Fruit fly (Drosophila melanogaster) whole organism, adult: ENCODE measurements around the gene CG5953.

Experiments used
- CG11617 ChIP-seq: fragments of 200-800 bp; sonication (Bioruptor generic); optimal IDR thresholded peaks from 2 replicates; lab custom pipeline; 2017; ENCODE audit warnings: mild to moderate bottlenecking, missing biosample characterization, missing genetic modification reagents, missing genetic modification characterization
- CG12768 ChIP-seq: fragments of 200-800 bp; sonication (Bioruptor generic); optimal IDR thresholded peaks from 2 replicates; lab custom pipeline; 2017; ENCODE audit warnings: missing biosample characterization, missing genetic modification characterization, mild to moderate bottlenecking, moderate library complexity, missing genetic modification reagents
- CG14711 ChIP-seq: fragments of 200-800 bp; sonication (Bioruptor generic); optimal IDR thresholded peaks from 2 replicates; lab custom pipeline; 2018; ENCODE audit warnings: missing biosample characterization, mild to moderate bottlenecking, missing genetic modification characterization, moderate library complexity
- CG1620 ChIP-seq: fragments of 200-800 bp; sonication (Bioruptor generic); optimal IDR thresholded peaks from 2 replicates; lab custom pipeline; 2016; ENCODE audit warnings: missing biosample characterization, missing genetic modification characterization
- CG33017 ChIP-seq: fragments of 200-800 bp; sonication (Bioruptor generic); optimal IDR thresholded peaks from 2 replicates; lab custom pipeline; 2018; ENCODE audit warnings: missing biosample characterization, mild to moderate bottlenecking, missing genetic modification characterization, moderate library complexity
- CG5204 ChIP-seq: fragments of 200-800 bp; sonication (Bioruptor generic); optimal IDR thresholded peaks from 2 replicates; lab custom pipeline; 2016; ENCODE audit warnings: missing biosample characterization, missing genetic modification characterization
- CG7045 ChIP-seq: fragments of 200-800 bp; sonication (Bioruptor generic); optimal IDR thresholded peaks from 2 replicates; lab custom pipeline; 2017; ENCODE audit warnings: missing biosample characterization, mild to moderate bottlenecking, missing genetic modification characterization
- CG7101 ChIP-seq: fragments of 200-800 bp; sonication (Bioruptor generic); optimal IDR thresholded peaks from 2 replicates; lab custom pipeline; 2018; ENCODE audit warnings: missing biosample characterization, mild to moderate bottlenecking, missing genetic modification characterization, moderate library complexity
- Clk ChIP-seq: fragments of 200-800 bp; sonication (Bioruptor generic); optimal IDR thresholded peaks from 2 replicates; lab custom pipeline; 2017; ENCODE audit warnings: missing biosample characterization, missing genetic modification characterization
- Crg-1 ChIP-seq: fragments of 200-800 bp; sonication (Bioruptor generic); optimal IDR thresholded peaks from 2 replicates; lab custom pipeline; 2016; ENCODE audit warnings: missing biosample characterization, missing genetic modification characterization
- Hr96 ChIP-seq: fragments of 200-800 bp; sonication (Bioruptor generic); optimal IDR thresholded peaks from 2 replicates; lab custom pipeline; 2016; ENCODE audit warnings: missing biosample characterization, missing genetic modification characterization
- Mnt ChIP-seq: fragments of 200-800 bp; sonication (Bioruptor generic); optimal IDR thresholded peaks from 2 replicates; lab custom pipeline; 2016; ENCODE audit warnings: missing biosample characterization, mild to moderate bottlenecking, missing genetic modification characterization
- bab1 ChIP-seq: fragments of 200-800 bp; sonication (Bioruptor generic); optimal IDR thresholded peaks from 3 replicates; lab custom pipeline; 2019; ENCODE audit warnings: missing biosample characterization, mild to moderate bottlenecking, missing genetic modification characterization, moderate library complexity
- cic ChIP-seq: fragments of 200-800 bp; sonication (Bioruptor generic); optimal IDR thresholded peaks from 2 replicates; lab custom pipeline; 2017; ENCODE audit warnings: missing biosample characterization, mild to moderate bottlenecking, missing genetic modification characterization, moderate library complexity
- cnc ChIP-seq, 2 experiments: fragments of >200 bp; optimal IDR thresholded peaks; 2 replicates each; lab custom pipeline; 2017
- kay ChIP-seq: fragments of 200-800 bp; sonication (Bioruptor generic); peaks from one replicate; lab custom pipeline; 2016; ENCODE audit warnings: missing biosample characterization, missing genetic modification characterization, borderline replicate concordance
- ovo ChIP-seq: fragments of 200-800 bp; sonication (Bioruptor generic); optimal IDR thresholded peaks from 2 replicates; lab custom pipeline; 2016; ENCODE audit warnings: missing biosample characterization, missing genetic modification characterization
- pad ChIP-seq: fragments of 200-800 bp; sonication (Bioruptor generic); optimal IDR thresholded peaks from 3 replicates; lab custom pipeline; 2017; ENCODE audit warnings: missing biosample characterization, missing genetic modification characterization, mild to moderate bottlenecking, moderate library complexity, missing genetic modification reagents
- tj ChIP-seq: fragments of 200-800 bp; sonication (Bioruptor generic); optimal IDR thresholded peaks from 3 replicates; lab custom pipeline; 2017; ENCODE audit warnings: missing biosample characterization, mild to moderate bottlenecking, missing genetic modification characterization, moderate library complexity
- toe ChIP-seq: fragments of 200-800 bp; sonication (Bioruptor generic); optimal IDR thresholded peaks from 2 replicates; lab custom pipeline; 2016; ENCODE audit warnings: missing biosample characterization, missing genetic modification characterization

CG5953 gene

DNA sequence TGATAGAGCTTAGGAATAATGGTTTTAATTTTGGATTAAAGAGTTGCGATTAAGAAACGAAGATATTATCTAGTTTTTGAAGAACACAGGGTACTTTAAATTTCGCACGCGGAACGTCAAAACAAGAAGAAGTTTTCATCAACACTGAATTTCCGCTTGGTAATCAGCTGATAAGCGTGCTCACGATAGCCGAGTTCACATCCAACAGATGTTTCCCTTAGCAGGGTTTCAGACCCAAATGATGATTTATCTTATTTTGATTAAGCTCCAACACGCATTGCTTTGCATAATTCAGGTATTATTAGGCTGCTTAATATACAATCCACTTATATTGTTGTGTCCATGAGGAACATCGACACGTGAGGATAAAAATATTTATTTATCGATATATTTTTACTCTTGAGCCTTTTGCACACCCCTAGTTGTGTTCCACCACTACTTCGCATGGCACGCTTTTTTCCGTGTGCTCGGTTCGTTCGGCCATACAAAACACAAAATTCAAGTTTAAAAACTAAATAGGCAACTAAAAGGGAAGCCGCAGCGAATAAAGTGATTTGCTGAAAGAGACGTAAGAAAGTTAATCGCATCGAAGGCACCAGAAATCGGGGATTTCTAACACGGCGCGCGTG is 41.4 kb downstream of the CG5953 start, which contains the start of gene Tpr2:
TSS of gene Tpr2 (plus strand) at position 418 of the 629 bp plus-strand sequence.
- TF ChIP-seq kay (GFP tag; lab: Kevin White, UChicago) (no peak), CG11617 (peak; percentile 68), CG14711 (tag; lab: Kevin White, UChicago) (peak; percentile 21), CG7101 (tag; lab: Kevin White, UChicago) (peak; percentile 63), CG12768 (GFP tag; lab: Kevin White, UChicago) (peak; percentile 0), toe (GFP tag; lab: Kevin White, UChicago) (peak; percentile 71), CG5204 (GFP tag; lab: Kevin White, UChicago) (peak; percentile 78), ovo (GFP tag; lab: Kevin White, UChicago) (peak; percentile 0), CG7045 (GFP tag; lab: Kevin White, UChicago) (no peak), Mnt (GFP tag; lab: Kevin White, UChicago) (peak; percentile 93), cnc (optimal IDR thresholded peaks at IDR 0.05; lab: Kevin White, UChicago) (no peak), pad (GFP tag; lab: Kevin White, UChicago) (no peak), Crg-1 (GFP tag; lab: Kevin White, UChicago) (peak; percentile 39), CG1620 (GFP tag; lab: Kevin White, UChicago) (peak; percentile 82), bab1 (GFP tag; lab: Kevin White, UChicago) (peak; percentile 66), Hr96 (peak; percentile 35), CG33017 (peak; percentile 53), cic (GFP tag; lab: Kevin White, UChicago) (no peak), tj (GFP tag; lab: Kevin White, UChicago) (peak; percentile 40), Clk (GFP tag; lab: Kevin White, UChicago) (no peak)

DNA sequence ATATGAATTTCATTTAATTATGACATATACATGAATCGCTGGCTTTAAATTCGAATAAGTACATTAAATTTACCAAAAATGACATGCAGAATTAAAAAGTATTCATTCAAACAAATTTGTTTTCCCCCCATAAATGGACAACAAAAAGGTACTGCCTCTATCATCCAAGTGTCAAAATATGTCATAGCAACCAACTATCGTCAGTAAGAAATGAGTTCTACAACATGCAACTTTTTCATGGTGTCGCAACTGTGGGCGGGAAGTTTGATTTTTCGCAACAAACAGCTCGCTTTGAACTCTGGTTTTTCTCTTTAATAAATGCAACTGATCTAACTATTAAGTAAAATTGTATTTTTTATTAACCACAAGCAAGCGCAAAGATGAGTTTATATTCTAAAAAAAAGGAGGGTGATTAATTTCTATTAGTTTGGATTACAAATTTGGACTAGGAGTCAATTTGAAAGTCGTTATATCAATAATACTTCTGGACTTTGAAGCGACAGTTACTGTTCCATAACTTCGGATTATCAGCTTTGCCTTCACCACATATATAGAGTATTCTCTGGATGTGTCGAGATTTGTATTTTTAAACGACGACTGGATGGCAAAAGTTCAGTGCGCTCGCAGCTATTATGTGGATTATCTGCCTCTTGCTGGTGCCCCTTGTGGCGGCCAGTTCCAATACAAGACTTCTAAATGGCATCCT is 45.0 kb downstream of the CG5953 start, which contains the start of gene Nepl8:
TSS of gene Nepl8 (plus strand) at position 578 of the 706 bp plus-strand sequence.
- TF ChIP-seq CG5204 (GFP tag; lab: Kevin White, UChicago), result no peak
- peak; percentile 11 for TF ChIP-seq CG1620 (GFP tag; lab: Kevin White, UChicago)
- TF ChIP-seq cic (GFP tag; lab: Kevin White, UChicago), result no peak
- TF ChIP-seq Crg-1 (GFP tag; lab: Kevin White, UChicago), result peak; percentile 30
- TF ChIP-seq tj (GFP tag; lab: Kevin White, UChicago), result no peak
- no peak for TF ChIP-seq toe (GFP tag; lab: Kevin White, UChicago)
- peak; percentile 23 for TF ChIP-seq CG7101 (tag; lab: Kevin White, UChicago)
- peak; percentile 50 for TF ChIP-seq bab1 (GFP tag; lab: Kevin White, UChicago)
- TF ChIP-seq CG11617, result no peak

DNA sequence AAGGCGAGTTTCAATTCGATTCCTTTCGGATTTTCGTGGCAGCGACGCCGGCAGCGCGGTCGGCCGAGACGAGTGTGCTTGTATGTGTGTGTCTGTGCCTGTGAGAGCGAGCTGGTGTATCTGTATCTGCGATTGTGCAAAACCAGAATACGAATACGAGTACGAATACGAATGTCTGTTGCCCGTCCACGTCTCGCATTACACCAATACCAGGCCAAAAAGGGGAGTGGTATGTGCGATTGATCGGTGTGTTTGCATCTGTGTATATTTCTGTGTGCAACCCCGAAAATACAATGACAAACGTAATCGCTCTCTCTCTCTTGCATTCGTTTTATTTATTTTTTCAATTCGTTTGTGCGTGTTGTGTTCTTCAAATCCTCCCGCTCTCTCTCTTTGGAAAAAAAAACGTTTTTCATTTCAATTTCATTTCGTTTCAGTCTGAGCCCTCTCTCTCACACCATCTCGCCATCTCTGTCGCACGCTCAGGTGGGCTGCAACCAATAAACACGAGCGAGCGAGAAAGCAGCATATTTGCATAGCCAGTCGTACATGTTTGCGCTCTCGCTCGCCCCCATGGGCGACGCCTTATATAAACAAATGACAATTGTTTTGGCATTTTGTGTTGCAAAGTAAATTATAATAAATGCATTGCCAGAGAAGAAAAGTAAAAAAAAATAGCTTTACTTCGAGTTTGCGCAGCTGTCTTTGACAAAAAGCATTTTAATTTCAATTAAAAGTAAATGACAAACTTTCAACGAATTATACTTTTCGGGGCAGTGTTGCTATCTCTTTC is 46.5 kb downstream of the CG5953 start:
- TF ChIP-seq bab1 (GFP tag; lab: Kevin White, UChicago), result no peak
- TF ChIP-seq tj (GFP tag; lab: Kevin White, UChicago), result no peak
- no peak for TF ChIP-seq CG11617
- peak; percentile 56 for TF ChIP-seq toe (GFP tag; lab: Kevin White, UChicago)
- peak; percentile 35 for TF ChIP-seq Crg-1 (GFP tag; lab: Kevin White, UChicago)
- peak; percentile 4 for TF ChIP-seq Mnt (GFP tag; lab: Kevin White, UChicago)
- TF ChIP-seq CG33017, result no peak
- TF ChIP-seq Hr96, result no peak
- peak; percentile 26 for TF ChIP-seq CG7045 (GFP tag; lab: Kevin White, UChicago)
- peak; percentile 40 for TF ChIP-seq CG5204 (GFP tag; lab: Kevin White, UChicago)
- peak; percentile 69 for TF ChIP-seq pad (GFP tag; lab: Kevin White, UChicago)
- TF ChIP-seq CG12768 (GFP tag; lab: Kevin White, UChicago), result no peak
- no peak for TF ChIP-seq Clk (GFP tag; lab: Kevin White, UChicago)
- TF ChIP-seq cic (GFP tag; lab: Kevin White, UChicago), result peak; percentile 9
- no peak for TF ChIP-seq CG7101 (tag; lab: Kevin White, UChicago)
- peak; percentile 41 for TF ChIP-seq CG1620 (GFP tag; lab: Kevin White, UChicago)

DNA sequence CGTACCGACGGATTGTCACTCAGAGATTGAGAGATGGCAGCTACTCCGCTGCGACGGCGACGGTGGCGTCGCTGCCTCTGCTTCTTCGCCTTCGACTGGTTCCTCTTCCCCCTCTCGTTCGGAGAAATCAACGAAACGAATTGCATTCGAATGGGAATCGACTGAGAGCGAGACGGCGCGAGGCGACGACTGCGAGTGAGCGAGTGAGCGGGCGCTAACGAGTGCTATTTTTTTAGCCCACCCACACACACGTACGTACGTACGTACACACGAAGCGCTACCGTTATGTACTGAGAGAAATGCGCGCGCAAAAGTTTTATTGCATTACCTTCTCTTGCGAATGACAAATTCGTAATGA is 47.1 kb downstream of the CG5953 start, which contains the start of gene dac:
TSS of gene dac (minus strand) at position 356 of the 358 bp plus-strand sequence.
- no peak for TF ChIP-seq CG5204 (GFP tag; lab: Kevin White, UChicago)
- peak; percentile 8 for TF ChIP-seq ovo (GFP tag; lab: Kevin White, UChicago)

DNA sequence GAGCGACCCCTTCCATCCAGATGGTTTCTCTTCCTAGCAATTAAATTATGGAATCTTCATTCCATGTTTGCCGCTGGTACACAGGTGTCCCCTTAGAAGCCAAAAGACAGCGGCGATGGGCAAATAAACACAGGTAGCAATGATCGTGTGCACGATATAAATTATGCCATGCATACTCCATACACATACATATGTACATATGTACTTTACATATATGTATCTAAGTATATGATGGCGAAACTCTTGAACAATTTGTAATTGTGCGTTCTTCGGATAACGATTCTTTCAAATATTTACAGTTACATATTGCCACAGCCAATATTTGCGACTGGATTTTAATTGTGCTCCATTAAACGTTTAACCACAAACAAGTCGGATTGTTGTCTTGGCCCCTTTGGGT is 56.2 kb downstream of the CG5953 start:
- no peak for TF ChIP-seq Clk (GFP tag; lab: Kevin White, UChicago)
- TF ChIP-seq Mnt (GFP tag; lab: Kevin White, UChicago), result no peak
- TF ChIP-seq tj (GFP tag; lab: Kevin White, UChicago), result no peak
- TF ChIP-seq bab1 (GFP tag; lab: Kevin White, UChicago), result no peak
- no peak for TF ChIP-seq ovo (GFP tag; lab: Kevin White, UChicago)
- no peak for TF ChIP-seq cnc (optimal IDR thresholded peaks at IDR 0.05; lab: Kevin White, UChicago)
- TF ChIP-seq kay (GFP tag; lab: Kevin White, UChicago), result no peak
- no peak for TF ChIP-seq CG7101 (tag; lab: Kevin White, UChicago)
- TF ChIP-seq cic (GFP tag; lab: Kevin White, UChicago), result no peak
- TF ChIP-seq CG1620 (GFP tag; lab: Kevin White, UChicago), result no peak
- no peak for TF ChIP-seq CG14711 (tag; lab: Kevin White, UChicago)
- TF ChIP-seq CG33017, result no peak
- TF ChIP-seq Hr96, result no peak
- TF ChIP-seq pad (GFP tag; lab: Kevin White, UChicago), result no peak
- TF ChIP-seq Crg-1 (GFP tag; lab: Kevin White, UChicago), result no peak
- no peak for TF ChIP-seq CG5204 (GFP tag; lab: Kevin White, UChicago)
